Worm (Caenorhabditis elegans) whole organism, L4 larva: Measurements from ENCODE around the gene rml-3.
A peak's percentile ranks its signal among the peaks of the same experiment; 100 is the strongest.

Source experiments
- D1046.2 ChIP-seq: fragments of 200-800 bp; sonication (Bioruptor generic); IDR thresholded peaks from 2 replicates; pipeline ENCODE4 v1.3.6; 2022; ENCODE audit warnings: missing genetic modification characterization, missing compliant biosample characterization
- F10B5.3 ChIP-seq: sonication (generic microtip); optimal IDR thresholded peaks from 2 replicates; lab custom pipeline; 2016; ENCODE audit warnings: mild to moderate bottlenecking, missing genetic modification characterization, missing compliant biosample characterization
- T20F7.1 ChIP-seq: fragments of 200-800 bp; sonication (Bioruptor generic); optimal IDR thresholded peaks from 2 replicates; lab custom pipeline; 2018; ENCODE audit warnings: mild to moderate bottlenecking, missing genetic modification characterization, missing compliant biosample characterization
- Y48G9A.11 ChIP-seq: fragments of 200-800 bp; sonication (Bioruptor generic); IDR thresholded peaks from 2 replicates; pipeline ENCODE4 v1.3.6; 2022; ENCODE audit warnings: missing genetic modification reagents, missing genetic modification characterization, missing compliant biosample characterization
- ZK337.2 ChIP-seq: fragments of 200-800 bp; sonication (Bioruptor generic); IDR thresholded peaks from 2 replicates; pipeline ENCODE4 v1.3.6; 2022; ENCODE audit warnings: missing genetic modification reagents, missing genetic modification characterization, missing compliant biosample characterization
- ZK546.5 ChIP-seq, 2 experiments: sonication (generic microtip); optimal IDR thresholded peaks; 2 replicates each; lab custom pipeline; 2017; ENCODE audit warnings: missing biosample characterization in 2 of 2, missing genetic modification characterization in 2 of 2
- ama-1 ChIP-seq: fragments of 150-350 bp; optimal IDR thresholded peaks from 2 replicates; lab custom pipeline; 2014; ENCODE audit warnings: inconsistent platforms, mixed read lengths
- arid-1 ChIP-seq: fragments of 200-800 bp; sonication (Bioruptor generic); conservative IDR thresholded peaks from 2 replicates; pipeline ENCODE4 v1.3.6; 2022; ENCODE audit warnings: missing genetic modification reagents, missing genetic modification characterization, missing compliant biosample characterization
- attf-4 ChIP-seq: sonication (generic microtip); optimal IDR thresholded peaks from 3 replicates; lab custom pipeline; 2017; ENCODE audit warnings: missing biosample characterization, missing genetic modification characterization
- ceh-28 ChIP-seq: fragments of 150-350 bp; optimal IDR thresholded peaks from 2 replicates; lab custom pipeline; 2014; ENCODE audit warnings: missing biosample characterization, missing genetic modification reagents, missing genetic modification characterization
- ceh-32 ChIP-seq: sonication (generic microtip); optimal IDR thresholded peaks from 2 replicates; lab custom pipeline; 2016; ENCODE audit warnings: mild to moderate bottlenecking, missing genetic modification characterization, missing compliant biosample characterization; ENCODE audit not compliant: poor library complexity
- ceh-62 ChIP-seq: sonication (generic microtip); optimal IDR thresholded peaks from 2 replicates; lab custom pipeline; 2017; ENCODE audit warnings: missing biosample characterization, missing genetic modification characterization
- ces-1 ChIP-seq: fragments of 150-350 bp; sonication (generic microtip); optimal IDR thresholded peaks from 4 replicates; lab custom pipeline; 2014; ENCODE audit warnings: missing biosample characterization, missing genetic modification reagents, missing genetic modification characterization
- cey-2 ChIP-seq: sonication (generic microtip); optimal IDR thresholded peaks from 3 replicates; lab custom pipeline; 2017; ENCODE audit warnings: missing genetic modification characterization, mild to moderate bottlenecking, missing compliant biosample characterization, antibody characterized with exemption, borderline replicate concordance; ENCODE audit not compliant: insufficient read depth
- ctbp-1 ChIP-seq: fragments of 200-800 bp; sonication (Bioruptor generic); IDR thresholded peaks from 2 replicates; pipeline ENCODE4 v1.3.6; 2022; ENCODE audit warnings: missing genetic modification reagents, missing genetic modification characterization, missing compliant biosample characterization
- daf-16 ChIP-seq, 3 experiments: sonication (generic microtip); optimal IDR thresholded peaks; 2 replicates each; lab custom pipeline; 2016 to 2017; ENCODE audit warnings: missing genetic modification characterization in 3 of 3, missing genetic modification reagents in 3 of 3, mild to moderate bottlenecking in 2 of 3, missing compliant biosample characterization in 2 of 3, missing biosample characterization in 1 of 3, moderate library complexity in 1 of 3
- daf-19 ChIP-seq: fragments of 200-800 bp; sonication (Bioruptor generic); conservative IDR thresholded peaks from 2 replicates; pipeline ENCODE4 v1.3.6; 2022; ENCODE audit warnings: missing genetic modification characterization, missing compliant biosample characterization
- dmd-6 ChIP-seq: fragments of 200-800 bp; sonication (Bioruptor generic); IDR thresholded peaks from 2 replicates; pipeline ENCODE4 v1.3.6; 2022; ENCODE audit warnings: missing genetic modification reagents, missing genetic modification characterization, missing compliant biosample characterization
- dmd-9 ChIP-seq: fragments of 200-800 bp; sonication (Bioruptor generic); IDR thresholded peaks from 2 replicates; pipeline ENCODE4 v1.3.6; 2022; ENCODE audit warnings: missing genetic modification reagents, missing genetic modification characterization, missing compliant biosample characterization
- dve-1 ChIP-seq: sonication (generic microtip); optimal IDR thresholded peaks from 2 replicates; lab custom pipeline; 2017; ENCODE audit warnings: antibody characterized with exemption, mild to moderate bottlenecking, missing genetic modification characterization, missing compliant biosample characterization; ENCODE audit not compliant: insufficient read depth
- egl-27 ChIP-seq: sonication (generic microtip); optimal IDR thresholded peaks from 3 replicates; lab custom pipeline; 2017; ENCODE audit warnings: missing biosample characterization, missing genetic modification reagents, missing genetic modification characterization
- egl-43 ChIP-seq: fragments of 200-800 bp; sonication (Bioruptor generic); IDR thresholded peaks from 2 replicates; pipeline ENCODE4 v1.3.6; 2022; ENCODE audit warnings: missing genetic modification reagents, missing genetic modification characterization, missing compliant biosample characterization
- gei-8 ChIP-seq: fragments of 200-800 bp; sonication (Bioruptor generic); optimal IDR thresholded peaks from 2 replicates; lab custom pipeline; 2018; ENCODE audit warnings: mild to moderate bottlenecking, missing genetic modification characterization, missing compliant biosample characterization
- hif-1 ChIP-seq, 2 experiments: sonication (generic microtip); optimal IDR thresholded peaks; 2 replicates each; lab custom pipeline; 2016 to 2017; ENCODE audit warnings: missing compliant biosample characterization in 2 of 2, missing genetic modification characterization in 2 of 2, missing genetic modification reagents in 2 of 2, missing genotype in 2 of 2, mild to moderate bottlenecking in 1 of 2
- hlh-11 ChIP-seq: fragments of 200-800 bp; sonication (Bioruptor generic); optimal IDR thresholded peaks from 2 replicates; lab custom pipeline; 2018; ENCODE audit warnings: mild to moderate bottlenecking, missing genetic modification characterization, missing compliant biosample characterization
- hmg-1.1 ChIP-seq: fragments of 200-800 bp; sonication (Bioruptor generic); IDR thresholded peaks from 2 replicates; pipeline ENCODE4 v1.3.6; 2022; ENCODE audit warnings: missing genetic modification reagents, missing genetic modification characterization, missing compliant biosample characterization
- lim-7 ChIP-seq: fragments of 200-800 bp; sonication (Bioruptor generic); IDR thresholded peaks from 2 replicates; pipeline ENCODE4 v1.3.6; 2022; ENCODE audit warnings: missing genetic modification characterization, missing compliant biosample characterization
- lin-1 ChIP-seq: fragments of 200-800 bp; sonication (Bioruptor generic); IDR thresholded peaks from 2 replicates; pipeline ENCODE4 v1.3.6; 2022; ENCODE audit warnings: missing genetic modification reagents, missing genetic modification characterization, missing compliant biosample characterization
- lin-13 ChIP-seq: fragments of 150-350 bp; optimal IDR thresholded peaks from 2 replicates; lab custom pipeline; 2014; ENCODE audit warnings: missing biosample characterization, missing genetic modification reagents, missing genetic modification characterization
- lin-15B ChIP-seq: fragments of 150-350 bp; sonication (generic microtip); optimal IDR thresholded peaks from 3 replicates; lab custom pipeline; 2014; ENCODE audit warnings: missing biosample characterization, missing genetic modification characterization
- lin-29 ChIP-seq: fragments of 200-800 bp; sonication (Bioruptor generic); IDR thresholded peaks from 2 replicates; pipeline ENCODE4 v1.3.6; 2022; ENCODE audit warnings: missing genetic modification reagents, missing genetic modification characterization, missing compliant biosample characterization
- lin-38 ChIP-seq: fragments of 200-800 bp; sonication (Bioruptor generic); IDR thresholded peaks from 2 replicates; pipeline ENCODE4 v1.3.6; 2022; ENCODE audit warnings: missing genetic modification reagents, missing genetic modification characterization, missing compliant biosample characterization
- lin-39 ChIP-seq: fragments of 150-350 bp; optimal IDR thresholded peaks from 2 replicates; lab custom pipeline; 2014; ENCODE audit warnings: missing biosample characterization, missing genetic modification reagents, missing genetic modification characterization
- lir-3 ChIP-seq: sonication (generic microtip); optimal IDR thresholded peaks from 2 replicates; lab custom pipeline; 2016; ENCODE audit warnings: mild to moderate bottlenecking, missing genetic modification characterization, missing compliant biosample characterization
- madf-9 ChIP-seq: fragments of 200-800 bp; sonication (Bioruptor generic); conservative IDR thresholded peaks from 2 replicates; pipeline ENCODE4 v1.3.6; 2022; ENCODE audit warnings: missing genetic modification reagents, missing genetic modification characterization, missing compliant biosample characterization
- mdt-29 ChIP-seq: fragments of 200-800 bp; sonication (Bioruptor generic); IDR thresholded peaks from 2 replicates; pipeline ENCODE4 v1.3.6; 2022; ENCODE audit warnings: missing genetic modification reagents, missing genetic modification characterization, missing compliant biosample characterization
- mes-2 ChIP-seq: sonication (generic microtip); optimal IDR thresholded peaks from 2 replicates; lab custom pipeline; 2016; ENCODE audit warnings: missing genotype, mild to moderate bottlenecking, missing genetic modification characterization, missing compliant biosample characterization; ENCODE audit not compliant: poor library complexity, severe bottlenecking
- mxl-2 ChIP-seq: fragments of 200-800 bp; sonication (Bioruptor generic); conservative IDR thresholded peaks from 2 replicates; pipeline ENCODE4 v1.3.6; 2022; ENCODE audit warnings: missing genetic modification reagents, missing genetic modification characterization, missing compliant biosample characterization
- mxl-3 ChIP-seq: fragments of 200-800 bp; sonication (Bioruptor generic); optimal IDR thresholded peaks from 2 replicates; lab custom pipeline; 2018; ENCODE audit warnings: mild to moderate bottlenecking, missing genetic modification characterization, missing compliant biosample characterization
- nhr-25 ChIP-seq: sonication (generic microtip); optimal IDR thresholded peaks from 2 replicates; lab custom pipeline; 2017; ENCODE audit warnings: missing genetic modification characterization, mild to moderate bottlenecking, missing compliant biosample characterization, antibody characterized with exemption, moderate library complexity, borderline replicate concordance; ENCODE audit not compliant: insufficient read depth
- nhr-42 ChIP-seq: fragments of 200-800 bp; sonication (Bioruptor generic); IDR thresholded peaks from 2 replicates; pipeline ENCODE4 v1.3.6; 2022; ENCODE audit warnings: missing genetic modification characterization, missing compliant biosample characterization
- nhr-48 ChIP-seq: sonication (generic microtip); optimal IDR thresholded peaks from 2 replicates; lab custom pipeline; 2016; ENCODE audit warnings: mild to moderate bottlenecking, missing genetic modification characterization, missing compliant biosample characterization
- nhr-6 ChIP-seq: fragments of 150-350 bp; optimal IDR thresholded peaks from 2 replicates; lab custom pipeline; 2014; ENCODE audit warnings: missing biosample characterization, missing genetic modification characterization
- nhr-77 ChIP-seq: fragments of 150-350 bp; optimal IDR thresholded peaks from 2 replicates; lab custom pipeline; 2014; ENCODE audit warnings: missing biosample characterization, missing genetic modification characterization
- php-3 ChIP-seq: fragments of 200-800 bp; sonication (Bioruptor generic); IDR thresholded peaks from 2 replicates; pipeline ENCODE4 v1.3.6; 2022; ENCODE audit warnings: missing genetic modification reagents, missing genetic modification characterization, missing compliant biosample characterization
- rbr-2 ChIP-seq: sonication (generic microtip); optimal IDR thresholded peaks from 2 replicates; lab custom pipeline; 2016; ENCODE audit warnings: missing genotype, missing genetic modification characterization, missing compliant biosample characterization
- sdz-12 ChIP-seq: fragments of 200-800 bp; sonication (Bioruptor generic); optimal IDR thresholded peaks from 2 replicates; lab custom pipeline; 2018; ENCODE audit warnings: mild to moderate bottlenecking, missing genetic modification characterization, missing compliant biosample characterization
- set-16 ChIP-seq: fragments of 200-800 bp; sonication (Bioruptor generic); IDR thresholded peaks from 2 replicates; pipeline ENCODE4 v1.3.6; 2022; ENCODE audit warnings: missing genetic modification reagents, missing genetic modification characterization, missing compliant biosample characterization
- snpc-1.2 ChIP-seq: fragments of 200-800 bp; sonication (Bioruptor generic); IDR thresholded peaks from 2 replicates; pipeline ENCODE4 v1.3.6; 2022; ENCODE audit warnings: missing genetic modification reagents, missing genetic modification characterization, missing compliant biosample characterization
- zfp-3 ChIP-seq: fragments of 200-800 bp; sonication (Bioruptor generic); conservative IDR thresholded peaks from 2 replicates; pipeline ENCODE4 v1.3.6; 2022; ENCODE audit warnings: missing genetic modification reagents, missing genetic modification characterization, missing compliant biosample characterization

rml-3 gene

DNA sequence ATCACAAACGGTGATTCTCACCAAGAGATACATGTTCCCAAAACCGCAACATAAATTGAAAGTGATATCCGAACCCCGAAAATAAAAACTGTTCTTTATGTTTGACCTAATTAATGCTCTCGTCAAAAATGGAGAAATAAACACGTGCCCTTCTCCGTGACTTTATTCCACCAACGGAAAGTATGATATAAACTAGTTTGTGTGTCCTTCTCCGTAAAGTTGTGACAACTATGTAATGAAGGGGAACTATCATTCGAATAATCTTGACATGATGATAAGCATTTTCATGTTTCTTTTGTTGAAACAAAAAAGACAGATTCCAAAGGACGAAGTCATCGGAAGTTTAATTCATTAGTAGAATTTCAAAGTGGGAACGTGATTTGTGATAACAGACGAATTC is 37.3 kb downstream of the rml-3 start (continued):
- TF ChIP-seq ama-1 (lab: Kevin White, UChicago) (peak; percentile 29), nhr-77 (no peak), sdz-12 (GFP tag; lab: Kevin White, UChicago) (no peak), ZK546.5 (tag; optimal IDR thresholded peaks at IDR 0.05; lab: Kevin White, UChicago) (no peak), F10B5.3 (no peak), D1046.2 (GFP tag; lab: Robert Waterston, UW) (no peak), mxl-2 (GFP tag; lab: Robert Waterston, UW) (no peak), dmd-6 (GFP tag; lab: Robert Waterston, UW) (no peak), lir-3 (tag; lab: Kevin White, UChicago) (no peak), dmd-9 (GFP tag; lab: Robert Waterston, UW) (no peak), nhr-48 (tag; lab: Kevin White, UChicago) (no peak), ces-1 (GFP tag; lab: Kevin White, UChicago) (no peak), cey-2 (no peak), attf-4 (no peak), nhr-25 (tag; lab: Kevin White, UChicago) (no peak), lin-29 (GFP tag; lab: Robert Waterston, UW) (no peak), php-3 (GFP tag; lab: Robert Waterston, UW) (no peak), egl-43 (GFP tag; lab: Robert Waterston, UW) (no peak), ceh-28 (tag; lab: Kevin White, UChicago) (no peak), ceh-32 (no peak), gei-8 (GFP tag; lab: Kevin White, UChicago) (no peak), hmg-1.1 (GFP tag; lab: Robert Waterston, UW) (no peak), daf-16 (GFP tag; optimal IDR thresholded peaks at IDR 0.05; lab: Kevin White, UChicago) (no peak), daf-16 (tag; optimal IDR thresholded peaks at IDR 0.05; lab: Kevin White, UChicago) (no peak), lin-1 (GFP tag; lab: Robert Waterston, UW) (no peak), lin-39 (tag; lab: Kevin White, UChicago) (no peak), mes-2 (tag; lab: Kevin White, UChicago) (no peak), rbr-2 (no peak), lim-7 (GFP tag; lab: Robert Waterston, UW) (no peak), nhr-6 (tag; lab: Kevin White, UChicago) (peak; percentile 2), ceh-62 (tag; lab: Kevin White, UChicago) (no peak), set-16 (no peak), ctbp-1 (GFP tag; lab: Robert Waterston, UW) (no peak), lin-38 (GFP tag; lab: Robert Waterston, UW) (no peak), arid-1 (GFP tag; lab: Robert Waterston, UW) (no peak), dve-1 (tag; lab: Kevin White, UChicago) (peak; percentile 3), nhr-42 (GFP tag; lab: Robert Waterston, UW) (no peak), daf-19 (GFP tag; lab: Robert Waterston, UW) (no peak), mdt-29 (no peak), snpc-1.2 (no peak), Y48G9A.11 (no peak), lin-13 (no peak), T20F7.1 (GFP tag; lab: Kevin White, UChicago) (no peak), egl-27 (tag; lab: Kevin White, UChicago) (no peak), mxl-3 (GFP tag; lab: Kevin White, UChicago) (peak; percentile 66), zfp-3 (GFP tag; lab: Robert Waterston, UW) (0 out of 2 replicates have a peak, but pooled peaks have one; percentile 17), madf-9 (no peak), hif-1 (tag; optimal IDR thresholded peaks at IDR 0.05; lab: Kevin White, UChicago) (no peak), hlh-11 (peak; percentile 43), ZK337.2 (GFP tag; lab: Robert Waterston, UW) (no peak), lin-15B (tag; lab: Kevin White, UChicago) (no peak)
